Fruit fly (Drosophila melanogaster) whole organism, embryonic: ENCODE measurements around the gene CG10510.

Experiments used
- Abd-B ChIP-seq: fragments of 200-800 bp; sonication (Bioruptor generic); optimal IDR thresholded peaks from 2 replicates; lab custom pipeline; 2018; ENCODE audit warnings: missing biosample characterization, mild to moderate bottlenecking, missing genetic modification characterization, moderate library complexity
- Ada2b ChIP-seq: fragments of 200-800 bp; sonication (Bioruptor generic); IDR thresholded peaks from 2 replicates; pipeline ENCODE4 v1.3.6; 2022; ENCODE audit warnings: missing biosample characterization, missing genetic modification characterization
- Atf3 ChIP-seq: fragments of 200-800 bp; sonication (Bioruptor generic); optimal IDR thresholded peaks from 3 replicates; lab custom pipeline; 2016; ENCODE audit warnings: missing biosample characterization, missing genetic modification characterization
- CG11093 ChIP-seq: fragments of 200-800 bp; sonication (Bioruptor generic); IDR thresholded peaks from 3 replicates; pipeline ENCODE4 v1.3.6; 2022; ENCODE audit warnings: missing biosample characterization, missing genetic modification characterization
- CG12071 ChIP-seq: fragments of 200-800 bp; sonication (Bioruptor generic); optimal IDR thresholded peaks from 3 replicates; lab custom pipeline; 2018; ENCODE audit warnings: missing biosample characterization, mild to moderate bottlenecking, missing genetic modification characterization
- CG13123 ChIP-seq: fragments of 200-800 bp; sonication (Bioruptor generic); optimal IDR thresholded peaks from 2 replicates; lab custom pipeline; 2016; ENCODE audit warnings: missing biosample characterization, missing genetic modification characterization
- CG14441 ChIP-seq: fragments of 200-800 bp; sonication (Bioruptor generic); IDR thresholded peaks from 2 replicates; pipeline ENCODE4 v1.3.6; 2022; ENCODE audit warnings: missing biosample characterization, missing genetic modification characterization
- CG15514 ChIP-seq: fragments of 200-800 bp; sonication (Bioruptor generic); optimal IDR thresholded peaks from 3 replicates; lab custom pipeline; 2017; ENCODE audit warnings: missing biosample characterization, missing genetic modification characterization, mild to moderate bottlenecking, moderate library complexity, missing genetic modification reagents
- CG16863 ChIP-seq: fragments of 200-800 bp; sonication (Bioruptor generic); optimal IDR thresholded peaks from 3 replicates; lab custom pipeline; 2016; ENCODE audit warnings: missing biosample characterization, missing genetic modification characterization
- CG17361 ChIP-seq: fragments of 200-800 bp; sonication (Bioruptor generic); IDR thresholded peaks from 3 replicates; pipeline ENCODE4 v1.3.6; 2022; ENCODE audit warnings: missing biosample characterization, missing genetic modification characterization
- CG1792 ChIP-seq: fragments of 200-800 bp; sonication (Bioruptor generic); optimal IDR thresholded peaks from 2 replicates; lab custom pipeline; 2016; ENCODE audit warnings: missing biosample characterization, missing genetic modification characterization
- CG2116 ChIP-seq: fragments of 200-800 bp; sonication (Bioruptor generic); optimal IDR thresholded peaks from 3 replicates; lab custom pipeline; 2018; ENCODE audit warnings: missing biosample characterization, mild to moderate bottlenecking, missing genetic modification characterization
- CG32532 ChIP-seq: fragments of 200-800 bp; sonication (Bioruptor generic); IDR thresholded peaks from 2 replicates; pipeline ENCODE4 v1.3.6; 2022; ENCODE audit warnings: missing biosample characterization, missing genetic modification characterization
- CG33557 ChIP-seq: fragments of 200-800 bp; sonication (Bioruptor generic); optimal IDR thresholded peaks from 2 replicates; lab custom pipeline; 2019; ENCODE audit warnings: missing biosample characterization, mild to moderate bottlenecking, missing genetic modification characterization, moderate library complexity
- CG34376 ChIP-seq: fragments of 200-800 bp; sonication (Bioruptor generic); optimal IDR thresholded peaks from 2 replicates; lab custom pipeline; 2018; ENCODE audit warnings: missing biosample characterization, mild to moderate bottlenecking, missing genetic modification characterization
- CG34422 ChIP-seq: fragments of 200-800 bp; sonication (Bioruptor generic); IDR thresholded peaks from 3 replicates; pipeline ENCODE4 v1.3.6; 2022; ENCODE audit warnings: missing biosample characterization, missing genetic modification characterization
- CG3726 ChIP-seq: fragments of 200-800 bp; sonication (Bioruptor generic); IDR thresholded peaks from 3 replicates; pipeline ENCODE4, ENCODE4 v1.3.6; 2022; ENCODE audit warnings: missing biosample characterization, missing genetic modification characterization
- CG6654 ChIP-seq: fragments of 200-800 bp; sonication (Bioruptor generic); optimal IDR thresholded peaks from 2 replicates; lab custom pipeline; 2017; ENCODE audit warnings: missing biosample characterization, mild to moderate bottlenecking, missing genetic modification characterization
- CG6791 ChIP-seq: fragments of 200-800 bp; sonication (Bioruptor generic); IDR thresholded peaks from 3 replicates; pipeline ENCODE4 v1.3.6; 2022; ENCODE audit warnings: missing biosample characterization, missing genetic modification characterization; ENCODE audit not compliant: partially characterized antibody
- CG9797 ChIP-seq: fragments of 200-800 bp; sonication (Bioruptor generic); optimal IDR thresholded peaks from 3 replicates; lab custom pipeline; 2018; ENCODE audit warnings: missing biosample characterization, mild to moderate bottlenecking, missing genetic modification characterization
- CTCF ChIP-seq: fragments of 200-800 bp; sonication (Bioruptor generic); optimal IDR thresholded peaks from 2 replicates; lab custom pipeline; 2017; ENCODE audit warnings: missing biosample characterization, mild to moderate bottlenecking, missing genetic modification characterization, moderate library complexity
- Chrac-16 ChIP-seq: fragments of 200-800 bp; sonication (Bioruptor generic); optimal IDR thresholded peaks from 3 replicates; lab custom pipeline; 2016; ENCODE audit warnings: missing biosample characterization, missing genetic modification characterization
- D19B ChIP-seq: fragments of 200-800 bp; sonication (Bioruptor generic); optimal IDR thresholded peaks from 2 replicates; lab custom pipeline; 2017; ENCODE audit warnings: missing biosample characterization, mild to moderate bottlenecking, missing genetic modification characterization
- Dad ChIP-seq: fragments of 200-800 bp; sonication (Bioruptor generic); optimal IDR thresholded peaks from 3 replicates; lab custom pipeline; 2016; ENCODE audit warnings: missing biosample characterization, missing genetic modification characterization
- Fer2 ChIP-seq: fragments of 200-800 bp; sonication (Bioruptor generic); optimal IDR thresholded peaks from 2 replicates; lab custom pipeline; 2018; ENCODE audit warnings: missing biosample characterization, mild to moderate bottlenecking, missing genetic modification characterization, moderate library complexity
- Gsc ChIP-seq: fragments of 200-800 bp; sonication (Bioruptor generic); IDR thresholded peaks from 2 replicates; pipeline ENCODE4 v1.3.6; 2022; ENCODE audit warnings: missing biosample characterization, missing genetic modification characterization
- Hmx ChIP-seq: fragments of 200-800 bp; sonication (Bioruptor generic); optimal IDR thresholded peaks from 2 replicates; lab custom pipeline; 2016; ENCODE audit warnings: missing biosample characterization, missing genetic modification characterization
- Oaz ChIP-seq: fragments of 200-800 bp; sonication (Bioruptor generic); IDR thresholded peaks from 2 replicates; pipeline ENCODE4 v1.3.6; 2022; ENCODE audit warnings: missing biosample characterization, missing genetic modification characterization
- Ssrp ChIP-seq: fragments of 200-800 bp; sonication (Bioruptor generic); optimal IDR thresholded peaks from 2 replicates; lab custom pipeline; 2018; ENCODE audit warnings: missing biosample characterization, mild to moderate bottlenecking, missing genetic modification characterization, moderate library complexity
- ase ChIP-seq: fragments of 200-800 bp; sonication (Bioruptor generic); IDR thresholded peaks from 3 replicates; pipeline ENCODE4 v1.3.6; 2022; ENCODE audit warnings: missing biosample characterization, missing genetic modification characterization
- cad ChIP-seq: fragments of >200 bp; optimal IDR thresholded peaks from 2 replicates; lab custom pipeline; 2017; ENCODE audit warnings: missing biosample characterization, missing genetic modification characterization
- cg ChIP-seq: fragments of 200-800 bp; sonication (Bioruptor generic); optimal IDR thresholded peaks from 3 replicates; lab custom pipeline; 2019; ENCODE audit warnings: missing biosample characterization, mild to moderate bottlenecking, missing genetic modification characterization, moderate library complexity
- chm ChIP-seq: fragments of 200-800 bp; sonication (Bioruptor generic); IDR thresholded peaks from 2 replicates; pipeline ENCODE4 v1.3.6; 2022; ENCODE audit warnings: missing biosample characterization, missing genetic modification characterization
- corto ChIP-seq: fragments of 200-800 bp; sonication (Bioruptor generic); optimal IDR thresholded peaks from 2 replicates; lab custom pipeline; 2016; ENCODE audit warnings: missing biosample characterization, mild to moderate bottlenecking, missing genetic modification characterization, moderate library complexity
- ewg ChIP-seq: fragments of 200-800 bp; sonication (Bioruptor generic); optimal IDR thresholded peaks from 3 replicates; lab custom pipeline; 2017; ENCODE audit warnings: mild to moderate bottlenecking, missing biosample characterization, missing genetic modification reagents, missing genetic modification characterization
- gfzf ChIP-seq: fragments of 200-800 bp; sonication (Bioruptor generic); optimal IDR thresholded peaks from 2 replicates; lab custom pipeline; 2016; ENCODE audit warnings: missing biosample characterization, mild to moderate bottlenecking, missing genetic modification characterization, moderate library complexity
- hbn ChIP-seq: fragments of 200-800 bp; sonication (Bioruptor generic); IDR thresholded peaks from 2 replicates; pipeline ENCODE4 v1.3.6; 2022; ENCODE audit warnings: missing biosample characterization, missing genetic modification characterization; ENCODE audit not compliant: partially characterized antibody
- kah ChIP-seq: fragments of 200-800 bp; sonication (Bioruptor generic); optimal IDR thresholded peaks from 2 replicates; lab custom pipeline; 2018; ENCODE audit warnings: missing biosample characterization, mild to moderate bottlenecking, missing genetic modification characterization
- nau ChIP-seq: fragments of 200-800 bp; sonication (Bioruptor generic); optimal IDR thresholded peaks from 3 replicates; lab custom pipeline; 2017; ENCODE audit warnings: missing biosample characterization, mild to moderate bottlenecking, missing genetic modification characterization, missing genetic modification reagents
- nerfin-1 ChIP-seq: fragments of 200-800 bp; sonication (Bioruptor generic); optimal IDR thresholded peaks from 3 replicates; lab custom pipeline; 2019; ENCODE audit warnings: missing biosample characterization, mild to moderate bottlenecking, missing genetic modification characterization, moderate library complexity
- odd ChIP-seq: fragments of 200-800 bp; sonication (Bioruptor generic); optimal IDR thresholded peaks from 2 replicates; lab custom pipeline; 2017; ENCODE audit warnings: missing biosample characterization, mild to moderate bottlenecking, missing genetic modification characterization
- pita ChIP-seq: fragments of 200-800 bp; sonication (Bioruptor generic); optimal IDR thresholded peaks from 2 replicates; lab custom pipeline; 2017; ENCODE audit warnings: missing biosample characterization, mild to moderate bottlenecking, missing genetic modification characterization
- pros ChIP-seq: fragments of 200-800 bp; sonication (Bioruptor generic); optimal IDR thresholded peaks from 3 replicates; lab custom pipeline; 2019; ENCODE audit warnings: missing biosample characterization, mild to moderate bottlenecking, missing genetic modification characterization, moderate library complexity
- repo ChIP-seq: fragments of 200-800 bp; sonication (Bioruptor generic); optimal IDR thresholded peaks from 2 replicates; lab custom pipeline; 2016; ENCODE audit warnings: missing biosample characterization, missing genetic modification characterization
- sr ChIP-seq: fragments of 200-800 bp; sonication (Bioruptor generic); IDR thresholded peaks from 3 replicates; pipeline ENCODE4 v1.3.6; 2022; ENCODE audit warnings: missing biosample characterization, missing genetic modification characterization
- tgo ChIP-seq: fragments of 200-800 bp; sonication (Bioruptor generic); IDR thresholded peaks from 3 replicates; pipeline ENCODE4 v1.3.6; 2022; ENCODE audit warnings: missing biosample characterization, missing genetic modification characterization
- tup ChIP-seq: fragments of 200-800 bp; sonication (Bioruptor generic); optimal IDR thresholded peaks from 2 replicates; lab custom pipeline; 2016; ENCODE audit warnings: missing biosample characterization, mild to moderate bottlenecking, missing genetic modification characterization, moderate library complexity
- unc-4 ChIP-seq: fragments of 200-800 bp; sonication (Bioruptor generic); IDR thresholded peaks from 2 replicates; pipeline ENCODE4 v1.3.6; 2022; ENCODE audit warnings: missing biosample characterization, missing genetic modification characterization; ENCODE audit not compliant: partially characterized antibody
- usp ChIP-seq: fragments of >200 bp; optimal IDR thresholded peaks from 2 replicates; lab custom pipeline; 2017; ENCODE audit warnings: missing biosample characterization, missing genetic modification characterization
- z ChIP-seq: fragments of 200-800 bp; sonication (Bioruptor generic); IDR thresholded peaks from 3 replicates; pipeline ENCODE4 v1.3.6; 2022; ENCODE audit warnings: missing biosample characterization, missing genetic modification characterization
- zfh1 ChIP-seq: fragments of 200-800 bp; sonication (Bioruptor generic); IDR thresholded peaks from 3 replicates; pipeline ENCODE4 v1.3.6; 2022; ENCODE audit warnings: missing biosample characterization, missing genetic modification characterization

The CG10510 gene

DNA sequence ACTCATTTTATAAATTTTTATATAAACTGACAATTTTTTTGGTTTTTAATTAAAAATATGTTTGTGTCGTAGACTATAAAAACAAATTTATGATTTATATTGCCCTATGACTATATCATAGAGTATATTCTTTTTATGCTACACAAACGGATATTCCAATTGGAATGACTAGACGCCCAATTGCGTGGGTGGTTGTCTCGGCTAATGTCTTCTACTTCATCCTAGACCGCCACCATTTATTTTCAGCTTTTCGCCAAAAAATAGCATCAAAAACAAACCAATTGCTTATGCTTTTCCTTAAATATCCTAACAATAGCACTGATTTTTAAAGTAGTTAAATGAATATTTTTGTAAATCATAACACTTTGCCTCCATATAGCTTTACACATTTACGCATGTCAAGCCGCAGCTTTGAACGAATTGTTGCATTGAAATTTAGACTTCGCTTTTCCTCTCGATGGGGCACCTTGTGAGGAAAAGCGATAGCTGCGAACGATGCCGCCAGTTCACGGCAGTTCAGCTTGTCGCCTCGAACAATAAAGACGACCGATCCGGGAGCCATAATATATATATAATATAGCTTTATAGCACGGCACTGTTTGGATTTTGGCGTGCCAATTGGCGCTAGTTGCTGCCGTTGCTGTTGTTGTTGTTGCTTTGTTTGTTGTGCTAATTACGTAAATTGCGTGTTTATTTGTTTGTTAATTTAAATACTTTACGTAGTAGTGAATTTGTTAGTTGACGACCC, 7.7 kb downstream of the CG10510 start (continued):
- TF ChIP-seq z (GFP tag; lab: Robert Waterston, UW): no peak
- no peak for TF ChIP-seq Chrac-16 (GFP tag; lab: Kevin White, UChicago)
- TF ChIP-seq CG32532: no peak
- TF ChIP-seq CG14441 (GFP tag; lab: Robert Waterston, UW): peak; percentile 36; the same call in 1 of the 2 replicates
- no peak for TF ChIP-seq nerfin-1 (tag; lab: Kevin White, UChicago)
- no peak for TF ChIP-seq pros
- TF ChIP-seq hbn: no peak
- no peak for TF ChIP-seq CG34422
- TF ChIP-seq ewg (GFP tag; lab: Kevin White, UChicago): no peak
- TF ChIP-seq usp (GFP tag; lab: Kevin White, UChicago): no peak
- TF ChIP-seq tgo (GFP tag; lab: Robert Waterston, UW): no peak
- no peak for TF ChIP-seq tup (GFP tag; lab: Kevin White, UChicago)
- TF ChIP-seq repo: no peak
- no peak for TF ChIP-seq Atf3 (GFP tag; lab: Kevin White, UChicago)
- TF ChIP-seq CG9797 (GFP tag; lab: Kevin White, UChicago): no peak
- no peak for TF ChIP-seq Ada2b (GFP tag; lab: Robert Waterston, UW)
- no peak for TF ChIP-seq nau (GFP tag; lab: Kevin White, UChicago)
- no peak for TF ChIP-seq corto (GFP tag; lab: Kevin White, UChicago)
- no peak for TF ChIP-seq Ssrp (tag; lab: Kevin White, UChicago)
- no peak for TF ChIP-seq chm
- TF ChIP-seq CG15514: peak; percentile 30
- TF ChIP-seq zfh1 (GFP tag; lab: Robert Waterston, UW): no peak
- TF ChIP-seq Abd-B (GFP tag; lab: Kevin White, UChicago): no peak
- peak; percentile 20 for TF ChIP-seq gfzf
- no peak for TF ChIP-seq CG13123
- peak; percentile 59 for TF ChIP-seq CG34376 (GFP tag; lab: Kevin White, UChicago)
- no peak for TF ChIP-seq ase (GFP tag; lab: Robert Waterston, UW)
- no peak for TF ChIP-seq Gsc (GFP tag; lab: Robert Waterston, UW)
- no peak for TF ChIP-seq odd (GFP tag; lab: Kevin White, UChicago)
- peak; percentile 35 for TF ChIP-seq pita (GFP tag; lab: Kevin White, UChicago)
- no peak for TF ChIP-seq Fer2
- TF ChIP-seq CG12071 (GFP tag; lab: Kevin White, UChicago): no peak
- no peak for TF ChIP-seq unc-4 (GFP tag; lab: Robert Waterston, UW)
- TF ChIP-seq CG17361 (GFP tag; lab: Robert Waterston, UW): no peak
- peak; percentile 7 for TF ChIP-seq CG2116 (GFP tag; lab: Kevin White, UChicago)
- TF ChIP-seq kah (GFP tag; lab: Kevin White, UChicago): no peak
- TF ChIP-seq sr (GFP tag; lab: Robert Waterston, UW): no peak
- no peak for TF ChIP-seq CG6791
- TF ChIP-seq CG11093 (GFP tag; lab: Robert Waterston, UW): no peak
- no peak for TF ChIP-seq CG16863 (GFP tag; lab: Kevin White, UChicago)
- TF ChIP-seq CG1792 (GFP tag; lab: Kevin White, UChicago): no peak
- TF ChIP-seq cad (GFP tag; lab: Kevin White, UChicago): no peak
- TF ChIP-seq CTCF (GFP tag; lab: Kevin White, UChicago): peak; percentile 70
- TF ChIP-seq Oaz: no peak
- TF ChIP-seq CG6654 (GFP tag; lab: Kevin White, UChicago): no peak
- no peak for TF ChIP-seq CG33557 (GFP tag; lab: Kevin White, UChicago)
- no peak for TF ChIP-seq Dad (GFP tag; lab: Kevin White, UChicago)
- no peak for TF ChIP-seq D19B (GFP tag; lab: Kevin White, UChicago)
- no peak for TF ChIP-seq CG3726 (GFP tag; lab: Robert Waterston, UW)
- no peak for TF ChIP-seq cg (GFP tag; lab: Kevin White, UChicago)
- no peak for TF ChIP-seq Hmx (GFP tag; lab: Kevin White, UChicago)
